Worm (Caenorhabditis elegans) whole organism, young adult: Measurements from ENCODE around the gene srxa-1.

Experiments
- B0019.2 ChIP-seq: fragments of 200-800 bp; sonication (Bioruptor generic); conservative IDR thresholded peaks from 2 replicates; pipeline ENCODE4 v1.3.6; 2022; ENCODE audit warnings: missing genetic modification reagents, missing genetic modification characterization, missing compliant biosample characterization
- B0336.3 ChIP-seq: fragments of 200-800 bp; sonication (Bioruptor generic); IDR thresholded peaks from 2 replicates; pipeline ENCODE4 v1.3.6; 2022; ENCODE audit warnings: missing genetic modification characterization, missing compliant biosample characterization
- F23B12.7 ChIP-seq: sonication (generic microtip); optimal IDR thresholded peaks from 2 replicates; lab custom pipeline; 2017; ENCODE audit warnings: missing genetic modification characterization, mild to moderate bottlenecking, missing compliant biosample characterization, antibody characterized with exemption, moderate library complexity; ENCODE audit not compliant: insufficient read depth
- F33H1.4 ChIP-seq: fragments of 200-800 bp; sonication (Bioruptor generic); IDR thresholded peaks from 2 replicates; pipeline ENCODE4 v1.3.6; 2022; ENCODE audit warnings: missing genetic modification reagents, missing genetic modification characterization, missing compliant biosample characterization
- F39B2.1 ChIP-seq: fragments of 200-800 bp; sonication (Bioruptor generic); IDR thresholded peaks from 2 replicates; pipeline ENCODE4 v1.3.6; 2022; ENCODE audit warnings: missing genetic modification reagents, missing genetic modification characterization, missing compliant biosample characterization
- F52B5.7 ChIP-seq: sonication (generic microtip); optimal IDR thresholded peaks from 2 replicates; lab custom pipeline; 2016; ENCODE audit warnings: mild to moderate bottlenecking, missing genetic modification characterization, missing compliant biosample characterization
- F55B11.4 ChIP-seq: sonication (generic microtip); optimal IDR thresholded peaks from 2 replicates; lab custom pipeline; 2016; ENCODE audit warnings: missing compliant biosample characterization, missing genetic modification characterization, borderline replicate concordance; ENCODE audit not compliant: insufficient read depth
- K11D2.4 ChIP-seq: fragments of 200-800 bp; sonication (Bioruptor generic); IDR thresholded peaks from 2 replicates; pipeline ENCODE4 v1.3.6; 2022; ENCODE audit warnings: missing genetic modification reagents, missing genetic modification characterization, missing compliant biosample characterization
- Y53G8AR.9 ChIP-seq: fragments of 200-800 bp; sonication (Bioruptor generic); conservative IDR thresholded peaks from 2 replicates; pipeline ENCODE4 v1.3.6; 2022; ENCODE audit warnings: missing genetic modification reagents, missing genetic modification characterization, missing compliant biosample characterization
- Y56A3A.18 ChIP-seq: fragments of 200-800 bp; sonication (Bioruptor generic); IDR thresholded peaks from 2 replicates; pipeline ENCODE4 v1.3.6; 2022; ENCODE audit warnings: missing genetic modification reagents, missing genetic modification characterization, missing compliant biosample characterization
- Y95B8A.8 ChIP-seq: fragments of 200-800 bp; sonication (Bioruptor generic); IDR thresholded peaks from 2 replicates; pipeline ENCODE4 v1.3.6; 2022; ENCODE audit warnings: missing genetic modification reagents, missing genetic modification characterization, missing compliant biosample characterization
- ZK185.1 ChIP-seq: sonication (generic microtip); optimal IDR thresholded peaks from 2 replicates; lab custom pipeline; 2016; ENCODE audit warnings: mild to moderate bottlenecking, missing genetic modification characterization, missing compliant biosample characterization; ENCODE audit not compliant: poor library complexity, severe bottlenecking
- akir-1 ChIP-seq: fragments of 200-800 bp; sonication (Bioruptor generic); optimal IDR thresholded peaks from 2 replicates; lab custom pipeline; 2018; ENCODE audit warnings: mild to moderate bottlenecking, missing genetic modification characterization, moderate library complexity, missing compliant biosample characterization
- ama-1 ChIP-seq, 3 experiments: fragments of 150-350 bp in 1 of 3; sonication (generic microtip) in 2 of 3; optimal IDR thresholded peaks; 2 replicates each; lab custom pipeline; 2014 to 2018; ENCODE audit warnings: missing biosample characterization in 2 of 3, missing genetic modification characterization in 2 of 3, missing genetic modification reagents in 2 of 3
- aptf-3 ChIP-seq: fragments of 200-800 bp; sonication (Bioruptor generic); IDR thresholded peaks from 2 replicates; pipeline ENCODE4 v1.3.6; 2022; ENCODE audit warnings: missing genetic modification characterization, missing compliant biosample characterization
- cebp-2 ChIP-seq: fragments of 200-800 bp; sonication (Bioruptor generic); IDR thresholded peaks from 2 replicates; pipeline ENCODE4 v1.3.6; 2022; ENCODE audit warnings: missing genetic modification characterization, missing compliant biosample characterization
- ceh-100 ChIP-seq: fragments of 200-800 bp; sonication (Bioruptor generic); IDR thresholded peaks from 2 replicates; pipeline ENCODE4 v1.3.6; 2022; ENCODE audit warnings: missing genetic modification reagents, missing genetic modification characterization, missing compliant biosample characterization
- ceh-27 ChIP-seq: fragments of 200-800 bp; sonication (Bioruptor generic); optimal IDR thresholded peaks from 2 replicates; lab custom pipeline; 2018; ENCODE audit warnings: mild to moderate bottlenecking, missing genetic modification characterization, moderate library complexity, missing compliant biosample characterization
- chd-7 ChIP-seq: sonication (generic microtip); optimal IDR thresholded peaks from 2 replicates; lab custom pipeline; 2016; ENCODE audit warnings: mild to moderate bottlenecking, missing genetic modification characterization, moderate library complexity, missing compliant biosample characterization
- die-1 ChIP-seq: sonication (generic microtip); optimal IDR thresholded peaks from 2 replicates; lab custom pipeline; 2016; ENCODE audit warnings: missing genotype, mild to moderate bottlenecking, missing genetic modification characterization, missing compliant biosample characterization
- dpl-1 ChIP-seq: fragments of 150-350 bp; optimal IDR thresholded peaks from 2 replicates; lab custom pipeline; 2014; ENCODE audit warnings: missing biosample characterization, missing genetic modification reagents, missing genetic modification characterization
- egl-44 ChIP-seq: fragments of 200-800 bp; sonication (Bioruptor generic); IDR thresholded peaks from 2 replicates; pipeline ENCODE4 v1.3.6; 2022; ENCODE audit warnings: missing genetic modification reagents, missing genetic modification characterization, missing compliant biosample characterization
- ets-4 ChIP-seq: fragments of 200-800 bp; sonication (Bioruptor generic); optimal IDR thresholded peaks from 2 replicates; lab custom pipeline; 2018; ENCODE audit warnings: mild to moderate bottlenecking, missing genetic modification characterization, missing compliant biosample characterization
- gei-17 ChIP-seq: fragments of 200-800 bp; sonication (Bioruptor generic); optimal IDR thresholded peaks from 2 replicates; lab custom pipeline; 2018; ENCODE audit warnings: mild to moderate bottlenecking, missing genetic modification characterization, missing compliant biosample characterization
- hlh-12 ChIP-seq: sonication (generic microtip); optimal IDR thresholded peaks from 2 replicates; lab custom pipeline; 2016; ENCODE audit warnings: missing genetic modification characterization, missing compliant biosample characterization
- hmg-1.2 ChIP-seq: fragments of 200-800 bp; sonication (Bioruptor generic); IDR thresholded peaks from 2 replicates; pipeline ENCODE4 v1.3.6; 2022; ENCODE audit warnings: missing genetic modification reagents, missing genetic modification characterization, missing compliant biosample characterization
- hmg-20 ChIP-seq: fragments of 200-800 bp; sonication (Bioruptor generic); IDR thresholded peaks from 2 replicates; pipeline ENCODE4 v1.3.6; 2022; ENCODE audit warnings: missing genetic modification reagents, missing genetic modification characterization, missing compliant biosample characterization
- hrde-1 ChIP-seq: sonication (generic microtip); optimal IDR thresholded peaks from 2 replicates; lab custom pipeline; 2016; ENCODE audit warnings: missing genetic modification characterization, mild to moderate bottlenecking, missing compliant biosample characterization, moderate library complexity, missing genotype, missing genetic modification reagents, borderline replicate concordance
- hsf-1 ChIP-seq: fragments of 200-800 bp; sonication (Bioruptor generic); IDR thresholded peaks from 2 replicates; pipeline ENCODE4 v1.3.6; 2022; ENCODE audit warnings: missing genetic modification reagents, missing genetic modification characterization, missing compliant biosample characterization
- lin-35 ChIP-seq, 3 experiments: fragments of 150-350 bp in 2 of 3; sonication (generic microtip) in 1 of 3; optimal IDR thresholded peaks; 2 replicates each; lab custom pipeline; 2014 to 2018; ENCODE audit warnings: missing biosample characterization in 3 of 3, missing genetic modification characterization in 3 of 3, missing genetic modification reagents in 3 of 3
- lin-54 ChIP-seq: fragments of 200-800 bp; sonication (Bioruptor generic); optimal IDR thresholded peaks from 2 replicates; lab custom pipeline; 2018; ENCODE audit warnings: mild to moderate bottlenecking, missing genetic modification characterization, missing compliant biosample characterization
- madf-6 ChIP-seq: fragments of 200-800 bp; sonication (Bioruptor generic); IDR thresholded peaks from 2 replicates; pipeline ENCODE4 v1.3.6; 2022; ENCODE audit warnings: missing genetic modification reagents, missing genetic modification characterization, missing compliant biosample characterization
- mel-28 ChIP-seq: sonication (generic microtip); optimal IDR thresholded peaks from 2 replicates; lab custom pipeline; 2016; ENCODE audit warnings: borderline replicate concordance, mild to moderate bottlenecking, missing genetic modification characterization, missing compliant biosample characterization
- nfyb-1 ChIP-seq: fragments of 200-800 bp; sonication (Bioruptor generic); IDR thresholded peaks from 2 replicates; pipeline ENCODE4 v1.3.6; 2022; ENCODE audit warnings: missing genetic modification reagents, missing genetic modification characterization, missing compliant biosample characterization
- nhr-80 ChIP-seq: sonication (generic microtip); optimal IDR thresholded peaks from 2 replicates; lab custom pipeline; 2016; ENCODE audit warnings: missing genetic modification characterization, missing compliant biosample characterization
- nhr-90 ChIP-seq: sonication (generic microtip); optimal IDR thresholded peaks from 2 replicates; lab custom pipeline; 2016; ENCODE audit warnings: missing genotype, mild to moderate bottlenecking, missing genetic modification characterization, missing compliant biosample characterization
- rcor-1 ChIP-seq: fragments of 200-800 bp; sonication (Bioruptor generic); IDR thresholded peaks from 2 replicates; pipeline ENCODE4 v1.3.6; 2022; ENCODE audit warnings: missing genetic modification reagents, missing genetic modification characterization, missing compliant biosample characterization
- rec-8 ChIP-seq, 2 experiments: sonication (generic microtip); optimal IDR thresholded peaks; 2 replicates each; lab custom pipeline; 2016; ENCODE audit warnings: mild to moderate bottlenecking in 2 of 2, missing genetic modification characterization in 2 of 2, missing genetic modification reagents in 2 of 2, missing genotype in 2 of 2, missing biosample characterization in 1 of 2, missing compliant biosample characterization in 1 of 2, moderate library complexity in 1 of 2
- rpc-1 ChIP-seq, 2 experiments: fragments of 150-350 bp in 1 of 2; sonication (generic microtip) in 1 of 2; optimal IDR thresholded peaks; 2 replicates each; lab custom pipeline; 2014 to 2018; ENCODE audit warnings: missing biosample characterization in 1 of 2, missing genetic modification characterization in 1 of 2, missing genetic modification reagents in 1 of 2, missing genotype in 1 of 2
- sea-2 ChIP-seq: fragments of 200-800 bp; sonication (Bioruptor generic); IDR thresholded peaks from 2 replicates; pipeline ENCODE4 v1.3.6; 2022; ENCODE audit warnings: missing genetic modification characterization, missing compliant biosample characterization
- snpc-1.1 ChIP-seq: sonication (generic microtip); optimal IDR thresholded peaks from 2 replicates; lab custom pipeline; 2017; ENCODE audit warnings: missing genetic modification characterization, mild to moderate bottlenecking, missing compliant biosample characterization, antibody characterized with exemption, moderate library complexity, missing genotype, missing genetic modification reagents; ENCODE audit not compliant: insufficient read depth
- snpc-4 ChIP-seq, 5 experiments: fragments of 150-350 bp in 1 of 5; sonication (generic microtip) in 4 of 5; optimal IDR thresholded peaks; 2 replicates each; lab custom pipeline; 2014 to 2018; ENCODE audit warnings: missing genetic modification characterization in 5 of 5, missing biosample characterization in 3 of 5, antibody characterized with exemption in 2 of 5, mild to moderate bottlenecking in 2 of 5, missing compliant biosample characterization in 2 of 5, missing genotype in 2 of 5, moderate library complexity in 2 of 5, missing genetic modification reagents in 1 of 5
- sptf-2 ChIP-seq: fragments of 200-800 bp; sonication (Bioruptor generic); optimal IDR thresholded peaks from 2 replicates; lab custom pipeline; 2018; ENCODE audit warnings: mild to moderate bottlenecking, missing genetic modification characterization, missing compliant biosample characterization
- xnd-1 ChIP-seq: sonication (generic microtip); optimal IDR thresholded peaks from 2 replicates; lab custom pipeline; 2016; ENCODE audit warnings: missing genotype, missing genetic modification reagents, missing genetic modification characterization, missing compliant biosample characterization
- ztf-28 ChIP-seq: fragments of 200-800 bp; sonication (Bioruptor generic); IDR thresholded peaks from 2 replicates; pipeline ENCODE4 v1.3.6; 2022; ENCODE audit warnings: missing genetic modification reagents, missing genetic modification characterization, missing compliant biosample characterization
- ztf-3 ChIP-seq: fragments of 200-800 bp; sonication (Bioruptor generic); optimal IDR thresholded peaks from 2 replicates; lab custom pipeline; 2018; ENCODE audit warnings: mild to moderate bottlenecking, missing genetic modification characterization, missing compliant biosample characterization

srxa-1 gene

ce11 chrV:20778257-20778697 is 46.4 kb downstream of the srxa-1 start:
- TF ChIP-seq rpc-1 (optimal IDR thresholded peaks at IDR 0.05; lab: Kevin White, UChicago) (no peak), rpc-1 (tag; optimal IDR thresholded peaks at IDR 0.05; lab: Kevin White, UChicago) (no peak), die-1 (tag; lab: Kevin White, UChicago) (peak; percentile 37), sptf-2 (no peak), lin-35 (GFP tag; optimal IDR thresholded peaks at IDR 0.05; lab: Kevin White, UChicago) (peak in 1 of 3 experiments; percentile 87), nhr-90 (tag; lab: Kevin White, UChicago) (peak; percentile 55), hrde-1 (no peak), ZK185.1 (peak; percentile 80), K11D2.4 (GFP tag; lab: Robert Waterston, UW) (peak; percentile 87), hmg-20 (GFP tag; lab: Robert Waterston, UW) (peak; percentile 76), rcor-1 (peak; percentile 74), ama-1 (optimal IDR thresholded peaks at IDR 0.05; lab: Kevin White, UChicago) (no peak), ama-1 (GFP tag; optimal IDR thresholded peaks at IDR 0.05; lab: Kevin White, UChicago) (no peak), Y56A3A.18 (GFP tag; lab: Robert Waterston, UW) (peak; percentile 64; the same call in 1 of the 2 replicates), dpl-1 (GFP tag; lab: Kevin White, UChicago) (no peak), xnd-1 (tag; lab: Kevin White, UChicago) (no peak), sea-2 (GFP tag; lab: Robert Waterston, UW) (no peak), cebp-2 (GFP tag; lab: Robert Waterston, UW) (no peak), hmg-1.2 (peak; percentile 94), lin-54 (GFP tag; lab: Kevin White, UChicago) (peak; percentile 71), F55B11.4 (no peak), hlh-12 (tag; lab: Kevin White, UChicago) (no peak), B0336.3 (GFP tag; lab: Robert Waterston, UW) (peak; percentile 84), chd-7 (tag; lab: Kevin White, UChicago) (peak; percentile 94), B0019.2 (GFP tag; lab: Robert Waterston, UW) (no peak), nfyb-1 (peak; percentile 95), ztf-28 (no peak), gei-17 (GFP tag; lab: Kevin White, UChicago) (peak; percentile 78), F23B12.7 (tag; lab: Kevin White, UChicago) (no peak), snpc-1.1 (tag; lab: Kevin White, UChicago) (no peak), snpc-4 (GFP tag; optimal IDR thresholded peaks at IDR 0.05; lab: Kevin White, UChicago) (no peak), snpc-4 (tag; optimal IDR thresholded peaks at IDR 0.05; lab: Kevin White, UChicago) (peak in 3 of 4 experiments; percentile 14 to 80 (median 79)), F33H1.4 (GFP tag; lab: Robert Waterston, UW) (no peak), ztf-3 (GFP tag; lab: Kevin White, UChicago) (peak; percentile 11), Y53G8AR.9 (peak; percentile 76; the same call in 1 of the 2 replicates), madf-6 (GFP tag; lab: Robert Waterston, UW) (0 out of 2 replicates have a peak, but pooled peaks have one; percentile 16), hsf-1 (GFP tag; lab: Robert Waterston, UW) (no peak), mel-28 (tag; lab: Kevin White, UChicago) (no peak), F39B2.1 (GFP tag; lab: Robert Waterston, UW) (no peak), ets-4 (GFP tag; lab: Kevin White, UChicago) (peak; percentile 59), ceh-100 (GFP tag; lab: Robert Waterston, UW) (peak; percentile 42; the same call in 1 of the 2 replicates), rec-8 (tag; optimal IDR thresholded peaks at IDR 0.05; lab: Kevin White, UChicago) (no peak), akir-1 (peak; percentile 49), aptf-3 (GFP tag; lab: Robert Waterston, UW) (no peak), ceh-27 (GFP tag; lab: Kevin White, UChicago) (peak; percentile 98), nhr-80 (tag; lab: Kevin White, UChicago) (peak; percentile 79), Y95B8A.8 (GFP tag; lab: Robert Waterston, UW) (peak; percentile 43; the same call in 1 of the 2 replicates), egl-44 (peak; percentile 78; the same call in 1 of the 2 replicates), F52B5.7 (tag; lab: Kevin White, UChicago) (peak; percentile 77)
